Fruit fly (Drosophila melanogaster) whole organism, embryonic: Measurements from ENCODE around the gene GluRIA.
A peak's percentile ranks its signal among the peaks of the same experiment; 100 is the strongest.

ENCODE experiments used
- Abd-B ChIP-seq: fragments of 200-800 bp; sonication (Bioruptor generic); optimal IDR thresholded peaks from 2 replicates; lab custom pipeline; 2018; ENCODE audit warnings: missing biosample characterization, mild to moderate bottlenecking, missing genetic modification characterization, moderate library complexity
- Antp ChIP-seq: fragments of 200-800 bp; sonication (Bioruptor generic); optimal IDR thresholded peaks from 3 replicates; lab custom pipeline; 2016; ENCODE audit warnings: missing biosample characterization, missing genetic modification characterization
- Atf3 ChIP-seq: fragments of 200-800 bp; sonication (Bioruptor generic); optimal IDR thresholded peaks from 3 replicates; lab custom pipeline; 2016; ENCODE audit warnings: missing biosample characterization, missing genetic modification characterization
- C15 ChIP-seq: fragments of 200-800 bp; sonication (Bioruptor generic); IDR thresholded peaks from 3 replicates; pipeline ENCODE4 v1.3.6; 2022; ENCODE audit warnings: missing biosample characterization, missing genetic modification characterization
- CG10321 ChIP-seq: fragments of 200-800 bp; sonication (Bioruptor generic); IDR thresholded peaks from 2 replicates; pipeline ENCODE4 v1.3.6; 2022; ENCODE audit warnings: missing biosample characterization, missing genetic modification characterization
- CG12155 ChIP-seq: fragments of 200-800 bp; sonication (Bioruptor generic); optimal IDR thresholded peaks from 3 replicates; lab custom pipeline; 2016; ENCODE audit warnings: missing biosample characterization, missing genetic modification characterization
- CG12299 ChIP-seq: fragments of 200-800 bp; sonication (Bioruptor generic); optimal IDR thresholded peaks from 2 replicates; lab custom pipeline; 2018; ENCODE audit warnings: missing biosample characterization, mild to moderate bottlenecking, missing genetic modification characterization
- CG13287 ChIP-seq: fragments of 200-800 bp; sonication (Bioruptor generic); IDR thresholded peaks from 2 replicates; pipeline ENCODE4 v1.3.6; 2022; ENCODE audit warnings: missing biosample characterization, missing genetic modification characterization; ENCODE audit not compliant: partially characterized antibody
- CG14441 ChIP-seq: fragments of 200-800 bp; sonication (Bioruptor generic); IDR thresholded peaks from 2 replicates; pipeline ENCODE4 v1.3.6; 2022; ENCODE audit warnings: missing biosample characterization, missing genetic modification characterization
- CG1792 ChIP-seq: fragments of 200-800 bp; sonication (Bioruptor generic); optimal IDR thresholded peaks from 2 replicates; lab custom pipeline; 2016; ENCODE audit warnings: missing biosample characterization, missing genetic modification characterization
- CG18619 ChIP-seq: fragments of 200-800 bp; sonication (Bioruptor generic); optimal IDR thresholded peaks from 3 replicates; lab custom pipeline; 2017; ENCODE audit warnings: missing biosample characterization, mild to moderate bottlenecking, missing genetic modification characterization
- CG2678 ChIP-seq: fragments of 200-800 bp; sonication (Bioruptor generic); optimal IDR thresholded peaks from 3 replicates; lab custom pipeline; 2019; ENCODE audit warnings: missing biosample characterization, mild to moderate bottlenecking, missing genetic modification characterization, moderate library complexity
- CG2712 ChIP-seq: fragments of 200-800 bp; optimal IDR thresholded peaks from 3 replicates; lab custom pipeline; 2019; ENCODE audit warnings: missing biosample characterization, mild to moderate bottlenecking, missing genetic modification characterization, moderate library complexity
- CG31388 ChIP-seq: fragments of 200-800 bp; sonication (Bioruptor generic); optimal IDR thresholded peaks from 2 replicates; lab custom pipeline; 2016; ENCODE audit warnings: missing biosample characterization, missing genetic modification characterization
- CG34376 ChIP-seq: fragments of 200-800 bp; sonication (Bioruptor generic); optimal IDR thresholded peaks from 2 replicates; lab custom pipeline; 2018; ENCODE audit warnings: missing biosample characterization, mild to moderate bottlenecking, missing genetic modification characterization
- CG4282 ChIP-seq: fragments of 200-800 bp; sonication (Bioruptor generic); optimal IDR thresholded peaks from 2 replicates; lab custom pipeline; 2016; ENCODE audit warnings: missing biosample characterization, missing genetic modification characterization
- CG7786 ChIP-seq: fragments of 200-800 bp; sonication (Bioruptor generic); optimal IDR thresholded peaks from 2 replicates; lab custom pipeline; 2016; ENCODE audit warnings: missing biosample characterization, missing genetic modification characterization
- CG7928 ChIP-seq: fragments of 200-800 bp; sonication (Bioruptor generic); optimal IDR thresholded peaks from 2 replicates; lab custom pipeline; 2017; ENCODE audit warnings: missing biosample characterization, mild to moderate bottlenecking, missing genetic modification characterization
- CG8388 ChIP-seq: fragments of 200-800 bp; sonication (Bioruptor generic); optimal IDR thresholded peaks from 2 replicates; lab custom pipeline; 2019; ENCODE audit warnings: missing biosample characterization, mild to moderate bottlenecking, missing genetic modification characterization, moderate library complexity
- CG9609 ChIP-seq: fragments of 200-800 bp; sonication (Bioruptor generic); optimal IDR thresholded peaks from 3 replicates; lab custom pipeline; 2016; ENCODE audit warnings: missing biosample characterization, missing genetic modification characterization
- CG9932 ChIP-seq: fragments of 200-800 bp; sonication (Bioruptor generic); IDR thresholded peaks from 2 replicates; pipeline ENCODE4 v1.3.6; 2022; ENCODE audit warnings: missing biosample characterization, missing genetic modification characterization
- Dp ChIP-seq: fragments of 200-800 bp; sonication (Bioruptor generic); optimal IDR thresholded peaks from 2 replicates; lab custom pipeline; 2018; ENCODE audit warnings: missing biosample characterization, mild to moderate bottlenecking, missing genetic modification characterization, moderate library complexity
- ERR ChIP-seq: fragments of 200-800 bp; sonication (Bioruptor generic); optimal IDR thresholded peaks from 2 replicates; lab custom pipeline; 2016; ENCODE audit warnings: missing biosample characterization, missing genetic modification characterization
- Fer2 ChIP-seq: fragments of 200-800 bp; sonication (Bioruptor generic); optimal IDR thresholded peaks from 2 replicates; lab custom pipeline; 2018; ENCODE audit warnings: missing biosample characterization, mild to moderate bottlenecking, missing genetic modification characterization, moderate library complexity
- HLH3B ChIP-seq: fragments of 200-800 bp; sonication (Bioruptor generic); IDR thresholded peaks from 2 replicates; pipeline ENCODE4 v1.3.6; 2022; ENCODE audit warnings: missing biosample characterization, missing genetic modification characterization
- Hey ChIP-seq: fragments of 200-800 bp; sonication (Bioruptor generic); optimal IDR thresholded peaks from 3 replicates; lab custom pipeline; 2018; ENCODE audit warnings: missing biosample characterization, mild to moderate bottlenecking, missing genetic modification characterization
- Jarid2 ChIP-seq: fragments of 200-800 bp; sonication (Bioruptor generic); optimal IDR thresholded peaks from 3 replicates; lab custom pipeline; 2017; ENCODE audit warnings: mild to moderate bottlenecking, missing biosample characterization, missing genetic modification reagents, missing genetic modification characterization
- NK7.1 ChIP-seq: fragments of 200-800 bp; sonication (Bioruptor generic); optimal IDR thresholded peaks from 3 replicates; lab custom pipeline; 2016; ENCODE audit warnings: missing biosample characterization, missing genetic modification characterization
- Sry-β ChIP-seq: fragments of 200-800 bp; sonication (Bioruptor generic); optimal IDR thresholded peaks from 2 replicates; lab custom pipeline; 2018; ENCODE audit warnings: missing biosample characterization, mild to moderate bottlenecking, missing genetic modification characterization, moderate library complexity
- TFAM ChIP-seq: fragments of 200-800 bp; sonication (Bioruptor generic); optimal IDR thresholded peaks from 2 replicates; lab custom pipeline; 2017; ENCODE audit warnings: missing biosample characterization, missing genetic modification characterization, inconsistent platforms
- ac ChIP-seq: fragments of 200-800 bp; sonication (Bioruptor generic); optimal IDR thresholded peaks from 3 replicates; lab custom pipeline; 2017; ENCODE audit warnings: missing biosample characterization, mild to moderate bottlenecking, missing genetic modification characterization
- br ChIP-seq: fragments of >200 bp; optimal IDR thresholded peaks from 2 replicates; lab custom pipeline; 2017
- ci ChIP-seq: fragments of 200-800 bp; sonication (Bioruptor generic); IDR thresholded peaks from 3 replicates; pipeline ENCODE4 v1.3.6; 2022; ENCODE audit warnings: missing biosample characterization, missing genetic modification characterization
- crc ChIP-seq: fragments of 200-800 bp; sonication (Bioruptor generic); optimal IDR thresholded peaks from 2 replicates; lab custom pipeline; 2016; ENCODE audit warnings: missing biosample characterization, missing genetic modification characterization
- esg ChIP-seq: fragments of 200-800 bp; sonication (Bioruptor generic); conservative IDR thresholded peaks from 2 replicates; pipeline ENCODE4 v1.3.6; 2022; ENCODE audit warnings: missing biosample characterization, missing genetic modification characterization
- fd96Cb ChIP-seq: fragments of 200-800 bp; sonication (Bioruptor generic); optimal IDR thresholded peaks from 2 replicates; lab custom pipeline; 2018; ENCODE audit warnings: missing biosample characterization, mild to moderate bottlenecking, missing genetic modification characterization, moderate library complexity
- gro ChIP-seq: fragments of 200-800 bp; sonication (Bioruptor generic); optimal IDR thresholded peaks from 2 replicates; lab custom pipeline; 2016; ENCODE audit warnings: missing biosample characterization, missing genetic modification characterization
- gsb-n ChIP-seq: fragments of 200-800 bp; sonication (Bioruptor generic); optimal IDR thresholded peaks from 3 replicates; lab custom pipeline; 2018; ENCODE audit warnings: missing biosample characterization, mild to moderate bottlenecking, missing genetic modification characterization
- ham ChIP-seq: fragments of 200-800 bp; sonication (Bioruptor generic); IDR thresholded peaks from 2 replicates; pipeline ENCODE4 v1.3.6; 2022; ENCODE audit warnings: missing biosample characterization, missing genetic modification characterization
- mirr ChIP-seq: fragments of 200-800 bp; sonication (Bioruptor generic); optimal IDR thresholded peaks from 3 replicates; lab custom pipeline; 2018; ENCODE audit warnings: missing biosample characterization, mild to moderate bottlenecking, missing genetic modification characterization
- mld ChIP-seq: fragments of 200-800 bp; sonication (Bioruptor generic); IDR thresholded peaks from 3 replicates; pipeline ENCODE4 v1.3.6; 2022; ENCODE audit warnings: missing biosample characterization, missing genetic modification characterization; ENCODE audit not compliant: partially characterized antibody
- p53 ChIP-seq: fragments of 200-800 bp; sonication (Bioruptor generic); optimal IDR thresholded peaks from 2 replicates; lab custom pipeline; 2016; ENCODE audit warnings: missing biosample characterization, missing genetic modification characterization
- pan ChIP-seq, 4 experiments: fragments of >200 bp in 3 of 4; fragments of 200-800 bp in 1 of 4; sonication (Bioruptor generic) in 1 of 4; optimal IDR thresholded peaks in 3 of 4; IDR thresholded peaks in 1 of 4; 2 replicates each; pipeline versions ENCODE4 v1.3.6 to Lab custom; 2017 to 2022; ENCODE audit warnings: missing biosample characterization in 2 of 4, missing genetic modification characterization in 2 of 4, mixed read lengths in 1 of 4
- pros ChIP-seq: fragments of 200-800 bp; sonication (Bioruptor generic); optimal IDR thresholded peaks from 3 replicates; lab custom pipeline; 2019; ENCODE audit warnings: missing biosample characterization, mild to moderate bottlenecking, missing genetic modification characterization, moderate library complexity
- sens ChIP-seq: fragments of 200-800 bp; sonication (Bioruptor generic); peaks from one replicate; lab custom pipeline; 2016; ENCODE audit warnings: missing biosample characterization, missing genetic modification characterization
- sob ChIP-seq: fragments of 200-800 bp; sonication (Bioruptor generic); IDR thresholded peaks from 2 replicates; pipeline ENCODE4 v1.3.6; 2022; ENCODE audit warnings: missing biosample characterization, missing genetic modification characterization
- tio ChIP-seq: fragments of 200-800 bp; sonication (Bioruptor generic); optimal IDR thresholded peaks from 2 replicates; lab custom pipeline; 2017; ENCODE audit warnings: missing biosample characterization, missing genetic modification characterization, inconsistent platforms
- tna ChIP-seq: fragments of 200-800 bp; sonication (Bioruptor generic); IDR thresholded peaks from 2 replicates; pipeline ENCODE4 v1.3.6; 2022; ENCODE audit warnings: missing biosample characterization, missing genetic modification characterization; ENCODE audit not compliant: partially characterized antibody
- trem ChIP-seq: fragments of 200-800 bp; optimal IDR thresholded peaks from 3 replicates; lab custom pipeline; 2019; ENCODE audit warnings: missing biosample characterization, mild to moderate bottlenecking, missing genetic modification characterization, moderate library complexity
- vfl ChIP-seq: fragments of 200-800 bp; sonication (Bioruptor generic); optimal IDR thresholded peaks from 2 replicates; lab custom pipeline; 2016; ENCODE audit warnings: missing biosample characterization, missing genetic modification characterization
- zfh2 ChIP-seq: fragments of 200-800 bp; sonication (Bioruptor generic); optimal IDR thresholded peaks from 2 replicates; lab custom pipeline; 2016; ENCODE audit warnings: missing biosample characterization, missing genetic modification characterization

Gene GluRIA

dm6 chr3L:6589429-6590062 is 34.3 kb upstream of the GluRIA start, which contains the start of gene jv (continued):
- TF ChIP-seq Jarid2 (no peak), trem (tag; lab: Kevin White, UChicago) (no peak), gro (no peak), pros (GFP tag; lab: Kevin White, UChicago) (no peak), C15 (GFP tag; lab: Robert Waterston, UW) (no peak), CG31388 (no peak), zfh2 (GFP tag; lab: Kevin White, UChicago) (no peak), CG34376 (no peak), CG10321 (no peak), CG18619 (GFP tag; lab: Kevin White, UChicago) (no peak), esg (GFP tag; lab: Robert Waterston, UW) (0 out of 2 replicates have a peak, but pooled peaks have one; percentile 14), Dp (GFP tag; lab: Kevin White, UChicago) (no peak), CG9609 (GFP tag; lab: Kevin White, UChicago) (no peak), CG2712 (tag; lab: Kevin White, UChicago) (no peak), ci (GFP tag; lab: Robert Waterston, UW) (peak; percentile 79; the same call in 2 of the 3 replicates), pan (optimal IDR thresholded peaks at IDR 0.05; lab: Kevin White, UChicago) (no peak), pan (GFP tag; optimal IDR thresholded peaks at IDR 0.05 in 1 of 2, IDR thresholded peaks at IDR 0.05 in 1 of 2) (peak in 1 of 2 experiments; percentile 25), fd96Cb (peak; percentile 30), gsb-n (tag; lab: Kevin White, UChicago) (no peak), ERR (GFP tag; lab: Kevin White, UChicago) (no peak), p53 (GFP tag; lab: Kevin White, UChicago) (no peak), sens (GFP tag; lab: Kevin White, UChicago) (no peak), br (no peak), CG9932 (GFP tag; lab: Robert Waterston, UW) (no peak), tna (GFP tag; lab: Robert Waterston, UW) (no peak), Abd-B (GFP tag; lab: Kevin White, UChicago) (peak; percentile 21), Hey (tag; lab: Kevin White, UChicago) (no peak), crc (GFP tag; lab: Kevin White, UChicago) (no peak), CG8388 (GFP tag; lab: Kevin White, UChicago) (peak; percentile 28), CG1792 (GFP tag; lab: Kevin White, UChicago) (no peak), CG7786 (no peak), sob (GFP tag; lab: Robert Waterston, UW) (no peak), CG4282 (no peak), tio (no peak), CG7928 (GFP tag; lab: Kevin White, UChicago) (no peak), ham (GFP tag; lab: Robert Waterston, UW) (no peak), CG13287 (no peak), CG2678 (tag; lab: Kevin White, UChicago) (no peak), Atf3 (no peak), Sry-β (GFP tag; lab: Kevin White, UChicago) (no peak), NK7.1 (GFP tag; lab: Kevin White, UChicago) (no peak), CG12155 (GFP tag; lab: Kevin White, UChicago) (no peak), CG12299 (tag; lab: Kevin White, UChicago) (no peak), mld (GFP tag; lab: Robert Waterston, UW) (no peak), CG14441 (GFP tag; lab: Robert Waterston, UW) (peak; percentile 44; the same call in 1 of the 2 replicates), Fer2 (tag; lab: Kevin White, UChicago) (no peak), Antp (GFP tag; lab: Kevin White, UChicago) (no peak), TFAM (no peak), mirr (GFP tag; lab: Kevin White, UChicago) (no peak), HLH3B (GFP tag; lab: Robert Waterston, UW) (no peak), ac (GFP tag; lab: Kevin White, UChicago) (no peak), vfl (no peak)
